Comparison of ENCODE assay signal across 5 fruit fly cellular contexts in the genomic region with DNA sequence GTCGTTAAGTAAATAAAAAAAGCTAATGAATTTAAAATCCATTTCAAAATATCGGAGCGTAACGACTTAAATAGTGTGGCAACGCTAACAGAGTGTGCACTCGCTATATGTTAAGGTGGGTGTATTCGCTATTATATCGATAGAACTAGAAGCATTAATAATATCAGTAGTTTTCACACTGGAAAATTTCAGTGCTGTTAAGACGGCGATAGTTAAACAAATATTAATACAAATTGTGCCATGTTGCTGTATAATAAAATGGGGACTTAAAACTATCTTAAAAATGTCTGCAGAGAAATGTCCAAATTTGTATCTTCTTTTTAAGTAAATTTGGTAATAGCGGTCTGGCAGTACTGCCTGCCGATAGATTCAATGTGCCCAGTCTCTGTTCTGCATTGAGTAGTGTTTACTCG.
A peak's percentile ranks its signal among the peaks of the same experiment; 100 is the strongest.
TF ChIP-seq lines count a peak whose summit lies in the region.

No protein-coding gene starts in this region.

- TF ChIP-seq CTCF in whole organism, embryonic (GFP tag; optimal IDR thresholded peaks at IDR 0.05; lab: Kevin White, UChicago) = peak; percentile 44

TF ChIP-seq in whole organism, adult, 20 proteins besides CTCF, POLR2A, EP300 and RAD21 (continues in another document):
- TF ChIP-seq Crg-1 (GFP tag; optimal IDR thresholded peaks at IDR 0.05; lab: Kevin White, UChicago) (peak; percentile 67), Clk (GFP tag; optimal IDR thresholded peaks at IDR 0.05; lab: Kevin White, UChicago) (peak; percentile 71), pad (GFP tag; optimal IDR thresholded peaks at IDR 0.05; lab: Kevin White, UChicago) (peak; percentile 63), ovo (GFP tag; optimal IDR thresholded peaks at IDR 0.05; lab: Kevin White, UChicago) (peak; percentile 67), CG7101 (tag; optimal IDR thresholded peaks at IDR 0.05; lab: Kevin White, UChicago) (peak; percentile 77), CG14711 (tag; optimal IDR thresholded peaks at IDR 0.05; lab: Kevin White, UChicago) (peak; percentile 75), kay (GFP tag; lab: Kevin White, UChicago; ENCODE audit: borderline replicate concordance) (no peak), tj (GFP tag; optimal IDR thresholded peaks at IDR 0.05; lab: Kevin White, UChicago) (peak; percentile 47), Mnt (GFP tag; optimal IDR thresholded peaks at IDR 0.05; lab: Kevin White, UChicago) (peak; percentile 67), cnc (optimal IDR thresholded peaks at IDR 0.05; lab: Kevin White, UChicago) (no peak), CG33017 (tag; optimal IDR thresholded peaks at IDR 0.05; lab: Kevin White, UChicago) (peak; percentile 53), bab1 (GFP tag; optimal IDR thresholded peaks at IDR 0.05; lab: Kevin White, UChicago) (peak; percentile 85), CG12768 (GFP tag; optimal IDR thresholded peaks at IDR 0.05; lab: Kevin White, UChicago) (peak; percentile 69), toe (GFP tag; optimal IDR thresholded peaks at IDR 0.05; lab: Kevin White, UChicago) (peak; percentile 91), cic (GFP tag; optimal IDR thresholded peaks at IDR 0.05; lab: Kevin White, UChicago) (no peak), Hr96 (GFP tag; optimal IDR thresholded peaks at IDR 0.05; lab: Kevin White, UChicago) (peak; percentile 79), CG1620 (GFP tag; optimal IDR thresholded peaks at IDR 0.05; lab: Kevin White, UChicago) (peak; percentile 82)

TF ChIP-seq in whole organism, embryonic, 481 proteins besides CTCF, POLR2A, EP300 and RAD21 (continues in another document):
- peak; percentile 19 for TF ChIP-seq Usf (GFP tag; optimal IDR thresholded peaks at IDR 0.05; lab: Kevin White, UChicago)
- peak; percentile 90 for TF ChIP-seq Scr (GFP tag; IDR thresholded peaks at IDR 0.05; lab: Robert Waterston, UW; ENCODE audit: partially characterized antibody)
- TF ChIP-seq Sry-δ (GFP tag; optimal IDR thresholded peaks at IDR 0.05; lab: Kevin White, UChicago) = peak; percentile 92
- no peak for TF ChIP-seq Hr78 (GFP tag; optimal IDR thresholded peaks at IDR 0.05; lab: Kevin White, UChicago)
- TF ChIP-seq repo (GFP tag; optimal IDR thresholded peaks at IDR 0.05; lab: Kevin White, UChicago) = peak; percentile 75
- TF ChIP-seq CG10654 (GFP tag; optimal IDR thresholded peaks at IDR 0.05; lab: Kevin White, UChicago) = peak; percentile 87
- TF ChIP-seq Tbp (GFP tag; optimal IDR thresholded peaks at IDR 0.05; lab: Kevin White, UChicago) = no peak
- TF ChIP-seq CG8944 (GFP tag; optimal IDR thresholded peaks at IDR 0.05; lab: Kevin White, UChicago) = peak; percentile 86
- peak; percentile 85 for TF ChIP-seq CG4730 (GFP tag; IDR thresholded peaks at IDR 0.05; lab: Robert Waterston, UW)
- TF ChIP-seq GATAe (GFP tag; conservative IDR thresholded peaks at IDR 0.05; lab: Robert Waterston, UW) = peak; percentile 55; the same call in 1 of the 2 replicates
- peak; percentile 89 for TF ChIP-seq lab (GFP tag; optimal IDR thresholded peaks at IDR 0.05; lab: Kevin White, UChicago)
- peak; percentile 36 for TF ChIP-seq CG10565 (GFP tag; optimal IDR thresholded peaks at IDR 0.05; lab: Kevin White, UChicago)
- peak; percentile 82 for TF ChIP-seq bcd (GFP tag; optimal IDR thresholded peaks at IDR 0.05; lab: Kevin White, UChicago)
- peak; percentile 76 for TF ChIP-seq Poxn (GFP tag; IDR thresholded peaks at IDR 0.05; lab: Robert Waterston, UW)
- TF ChIP-seq Deaf1 (tag; optimal IDR thresholded peaks at IDR 0.05; lab: Kevin White, UChicago) = no peak
- TF ChIP-seq ac (GFP tag; optimal IDR thresholded peaks at IDR 0.05; lab: Kevin White, UChicago) = no peak
- TF ChIP-seq dmrt99B (tag; optimal IDR thresholded peaks at IDR 0.05; lab: Kevin White, UChicago) = no peak

TF ChIP-seq in whole organism, prepupa, 60 proteins besides CTCF, POLR2A, EP300 and RAD21 (continues in another document):
- TF ChIP-seq CG8632 (GFP tag; optimal IDR thresholded peaks at IDR 0.05; lab: Kevin White, UChicago) (peak; percentile 53), Sox15 (GFP tag; optimal IDR thresholded peaks at IDR 0.05; lab: Kevin White, UChicago) (peak; percentile 71), eg (GFP tag; IDR thresholded peaks at IDR 0.05; lab: Robert Waterston, UW) (peak; percentile 89), fd85E (GFP tag; optimal IDR thresholded peaks at IDR 0.05; lab: Kevin White, UChicago) (no peak), Hr39 (GFP tag; optimal IDR thresholded peaks at IDR 0.05; lab: Kevin White, UChicago) (peak; percentile 91), Ets96B (tag; optimal IDR thresholded peaks at IDR 0.05; lab: Kevin White, UChicago) (no peak), dac (GFP tag; optimal IDR thresholded peaks at IDR 0.05; lab: Kevin White, UChicago) (no peak), CG4318 (GFP tag; optimal IDR thresholded peaks at IDR 0.05; lab: Kevin White, UChicago) (peak; percentile 68), Smox (GFP tag; optimal IDR thresholded peaks at IDR 0.05; lab: Kevin White, UChicago) (no peak), OdsH (GFP tag; optimal IDR thresholded peaks at IDR 0.05; lab: Kevin White, UChicago) (no peak), CG11762 (GFP tag; optimal IDR thresholded peaks at IDR 0.05; lab: Kevin White, UChicago; ENCODE audit: insufficient read depth) (peak; percentile 58), CG7368 (GFP tag; optimal IDR thresholded peaks at IDR 0.05; lab: Kevin White, UChicago) (peak; percentile 60), ss (GFP tag; optimal IDR thresholded peaks at IDR 0.05; lab: Kevin White, UChicago) (no peak), CG11902 (GFP tag; optimal IDR thresholded peaks at IDR 0.05; lab: Kevin White, UChicago) (peak; percentile 79), Eip78C (GFP tag; lab: Kevin White, UChicago) (no peak), Hr4 (GFP tag; optimal IDR thresholded peaks at IDR 0.05; lab: Kevin White, UChicago) (no peak), dsx (GFP tag; optimal IDR thresholded peaks at IDR 0.05; lab: Kevin White, UChicago; ENCODE audit: poor library complexity, severe bottlenecking) (no peak), CG32006 (GFP tag; optimal IDR thresholded peaks at IDR 0.05; lab: Kevin White, UChicago) (no peak), vri (GFP tag; optimal IDR thresholded peaks at IDR 0.05; lab: Kevin White, UChicago) (no peak)

TF ChIP-seq in whole organism, pupa, 21 proteins besides CTCF, POLR2A, EP300 and RAD21:
- TF ChIP-seq CG15710 (tag; optimal IDR thresholded peaks at IDR 0.05; lab: Kevin White, UChicago) = peak; percentile 75
- peak; percentile 85 for TF ChIP-seq Ets98B (GFP tag; IDR thresholded peaks at IDR 0.05; lab: Robert Waterston, UW)
- TF ChIP-seq CG32121 (GFP tag; IDR thresholded peaks at IDR 0.05; lab: Robert Waterston, UW) = peak; percentile 57
- TF ChIP-seq CG9948 (tag; optimal IDR thresholded peaks at IDR 0.05; lab: Kevin White, UChicago) = no peak
- no peak for TF ChIP-seq Pif1B (GFP tag; optimal IDR thresholded peaks at IDR 0.05; lab: Kevin White, UChicago)
- TF ChIP-seq fd96Ca (GFP tag; IDR thresholded peaks at IDR 0.05; lab: Robert Waterston, UW) = peak; percentile 76; the same call in 2 of the 3 replicates
- no peak for TF ChIP-seq D1 (tag; optimal IDR thresholded peaks at IDR 0.05; lab: Kevin White, UChicago)
- peak; percentile 71 for TF ChIP-seq rn (GFP tag; IDR thresholded peaks at IDR 0.05; lab: Robert Waterston, UW)
- TF ChIP-seq CG8159 (tag; optimal IDR thresholded peaks at IDR 0.05; lab: Kevin White, UChicago) = no peak
- TF ChIP-seq CG13204 (GFP tag; optimal IDR thresholded peaks at IDR 0.05; lab: Kevin White, UChicago) = no peak
- no peak for TF ChIP-seq EcR (GFP tag; optimal IDR thresholded peaks at IDR 0.05; lab: Kevin White, UChicago)
- peak; percentile 65 for TF ChIP-seq CG34367 (tag; optimal IDR thresholded peaks at IDR 0.05; lab: Kevin White, UChicago)
- TF ChIP-seq CG4496 (GFP tag; IDR thresholded peaks at IDR 0.05; lab: Robert Waterston, UW) = peak; percentile 90
- no peak for TF ChIP-seq gl (tag; optimal IDR thresholded peaks at IDR 0.05; lab: Kevin White, UChicago)
- TF ChIP-seq CG10348 (GFP tag; IDR thresholded peaks at IDR 0.05; lab: Robert Waterston, UW) = peak; percentile 60; the same call in 1 of the 2 replicates
- TF ChIP-seq CG17806 (tag; optimal IDR thresholded peaks at IDR 0.05; lab: Kevin White, UChicago) = no peak

TF ChIP-seq in whole organism, wandering third instar larva, 38 proteins besides CTCF, POLR2A, EP300 and RAD21 (continues in another document):
- TF ChIP-seq lola (GFP tag; optimal IDR thresholded peaks at IDR 0.05; lab: Kevin White, UChicago) (no peak), dmrt93B (GFP tag; optimal IDR thresholded peaks at IDR 0.05; lab: Kevin White, UChicago) (no peak), fru (GFP tag; optimal IDR thresholded peaks at IDR 0.05; lab: Kevin White, UChicago) (peak; percentile 81), Hr78 (GFP tag; optimal IDR thresholded peaks at IDR 0.05; lab: Kevin White, UChicago) (no peak), usp (GFP tag; optimal IDR thresholded peaks at IDR 0.05; lab: Kevin White, UChicago) (no peak), Hr83 (GFP tag; optimal IDR thresholded peaks at IDR 0.05; lab: Kevin White, UChicago; ENCODE audit: poor library complexity, severe bottlenecking) (peak; percentile 65), Hnf4 (GFP tag; optimal IDR thresholded peaks at IDR 0.05; lab: Kevin White, UChicago) (no peak), ey (GFP tag; optimal IDR thresholded peaks at IDR 0.05; lab: Kevin White, UChicago) (peak; percentile 85), Dif (GFP tag; optimal IDR thresholded peaks at IDR 0.05; lab: Kevin White, UChicago; ENCODE audit: partially characterized antibody) (no peak), woc (GFP tag; optimal IDR thresholded peaks at IDR 0.05; lab: Kevin White, UChicago) (no peak), sv (GFP tag; optimal IDR thresholded peaks at IDR 0.05; lab: Kevin White, UChicago) (peak; percentile 74), Vsx2 (GFP tag; optimal IDR thresholded peaks at IDR 0.05; lab: Kevin White, UChicago; ENCODE audit: partially characterized antibody) (no peak), psq (GFP tag; optimal IDR thresholded peaks at IDR 0.05; lab: Kevin White, UChicago) (peak; percentile 52), rgr (GFP tag; optimal IDR thresholded peaks at IDR 0.05; lab: Kevin White, UChicago) (peak; percentile 77), br (GFP tag; optimal IDR thresholded peaks at IDR 0.05; lab: Kevin White, UChicago) (no peak), Dfd (GFP tag; optimal IDR thresholded peaks at IDR 0.05; lab: Kevin White, UChicago) (no peak), foxo (GFP tag; optimal IDR thresholded peaks at IDR 0.05; lab: Kevin White, UChicago) (peak in 1 of 2 experiments; percentile 7), tai (GFP tag; optimal IDR thresholded peaks at IDR 0.05; lab: Kevin White, UChicago) (no peak), CrebA (GFP tag; optimal IDR thresholded peaks at IDR 0.05; lab: Kevin White, UChicago; ENCODE audit: borderline replicate concordance) (no peak), CG9705 (GFP tag; optimal IDR thresholded peaks at IDR 0.05; lab: Kevin White, UChicago) (peak; percentile 73), HLH106 (tag; optimal IDR thresholded peaks at IDR 0.05; lab: Kevin White, UChicago) (peak; percentile 86), GATAd (GFP tag; optimal IDR thresholded peaks at IDR 0.05; lab: Kevin White, UChicago) (peak; percentile 61), Abd-B (GFP tag; optimal IDR thresholded peaks at IDR 0.05; lab: Kevin White, UChicago) (no peak), pan (optimal IDR thresholded peaks at IDR 0.05; lab: Kevin White, UChicago) (no peak), CG32264 (GFP tag; optimal IDR thresholded peaks at IDR 0.05; lab: Kevin White, UChicago) (peak; percentile 64)
